Worm (Caenorhabditis elegans) whole organism, young adult: ENCODE data around the gene F35H10.2.
A peak's percentile ranks its signal among the peaks of the same experiment; 100 is the strongest.

Source experiments
- B0336.3 ChIP-seq: fragments of 200-800 bp; sonication (Bioruptor generic); IDR thresholded peaks from 2 replicates; pipeline ENCODE4 v1.3.6; 2022; ENCODE audit warnings: missing genetic modification characterization, missing compliant biosample characterization
- C06A6.2 ChIP-seq: fragments of 200-800 bp; sonication (Bioruptor generic); conservative IDR thresholded peaks from 2 replicates; pipeline ENCODE4 v1.3.6; 2022; ENCODE audit warnings: missing genetic modification characterization, missing compliant biosample characterization
- D2030.7 ChIP-seq: fragments of 200-800 bp; sonication (Bioruptor generic); IDR thresholded peaks from 2 replicates; pipeline ENCODE4 v1.3.6; 2022; ENCODE audit warnings: missing genetic modification reagents, missing genetic modification characterization, missing compliant biosample characterization
- F10E7.11 ChIP-seq: sonication (generic microtip); optimal IDR thresholded peaks from 2 replicates; lab custom pipeline; 2017; ENCODE audit warnings: mild to moderate bottlenecking, missing genetic modification characterization, moderate library complexity, missing compliant biosample characterization
- F33H1.4 ChIP-seq: fragments of 200-800 bp; sonication (Bioruptor generic); IDR thresholded peaks from 2 replicates; pipeline ENCODE4 v1.3.6; 2022; ENCODE audit warnings: missing genetic modification reagents, missing genetic modification characterization, missing compliant biosample characterization
- F37B4.10 ChIP-seq: fragments of 200-800 bp; sonication (Bioruptor generic); IDR thresholded peaks from 2 replicates; pipeline ENCODE4 v1.3.6; 2022; ENCODE audit warnings: missing genetic modification characterization, missing compliant biosample characterization
- F57A8.1 ChIP-seq: fragments of 200-800 bp; sonication (Bioruptor generic); optimal IDR thresholded peaks from 2 replicates; lab custom pipeline; 2018; ENCODE audit warnings: mild to moderate bottlenecking, missing genetic modification characterization, moderate library complexity, missing compliant biosample characterization
- T26A5.8 ChIP-seq: sonication (generic microtip); optimal IDR thresholded peaks from 2 replicates; lab custom pipeline; 2016; ENCODE audit warnings: missing genetic modification characterization, missing compliant biosample characterization
- Y53F4B.3 ChIP-seq: fragments of 200-800 bp; sonication (Bioruptor generic); IDR thresholded peaks from 2 replicates; pipeline ENCODE4 v1.3.6; 2022; ENCODE audit warnings: missing genetic modification reagents, missing genetic modification characterization, missing compliant biosample characterization
- Y53G8AR.9 ChIP-seq: fragments of 200-800 bp; sonication (Bioruptor generic); conservative IDR thresholded peaks from 2 replicates; pipeline ENCODE4 v1.3.6; 2022; ENCODE audit warnings: missing genetic modification reagents, missing genetic modification characterization, missing compliant biosample characterization
- Y79H2A.3 ChIP-seq: fragments of 200-800 bp; sonication (Bioruptor generic); conservative IDR thresholded peaks from 2 replicates; pipeline ENCODE4 v1.3.6; 2022; ENCODE audit warnings: missing genetic modification reagents, missing genetic modification characterization, missing compliant biosample characterization
- Y95B8A.8 ChIP-seq: fragments of 200-800 bp; sonication (Bioruptor generic); IDR thresholded peaks from 2 replicates; pipeline ENCODE4 v1.3.6; 2022; ENCODE audit warnings: missing genetic modification reagents, missing genetic modification characterization, missing compliant biosample characterization
- akir-1 ChIP-seq: fragments of 200-800 bp; sonication (Bioruptor generic); optimal IDR thresholded peaks from 2 replicates; lab custom pipeline; 2018; ENCODE audit warnings: mild to moderate bottlenecking, missing genetic modification characterization, moderate library complexity, missing compliant biosample characterization
- ama-1 ChIP-seq, 3 experiments: fragments of 150-350 bp in 1 of 3; sonication (generic microtip) in 2 of 3; optimal IDR thresholded peaks; 2 replicates each; lab custom pipeline; 2014 to 2018; ENCODE audit warnings: missing biosample characterization in 2 of 3, missing genetic modification characterization in 2 of 3, missing genetic modification reagents in 2 of 3
- atf-7 ChIP-seq: sonication (generic microtip); optimal IDR thresholded peaks from 2 replicates; lab custom pipeline; 2017; ENCODE audit warnings: mild to moderate bottlenecking, missing genetic modification characterization, missing compliant biosample characterization
- attf-3 ChIP-seq: fragments of 200-800 bp; sonication (Bioruptor generic); conservative IDR thresholded peaks from 2 replicates; pipeline ENCODE4 v1.3.6; 2022; ENCODE audit warnings: missing genetic modification reagents, missing genetic modification characterization, missing compliant biosample characterization
- attf-6 ChIP-seq: fragments of 200-800 bp; sonication (Bioruptor generic); IDR thresholded peaks from 2 replicates; pipeline ENCODE4 v1.3.6; 2022; ENCODE audit warnings: missing genetic modification reagents, missing genetic modification characterization, missing compliant biosample characterization
- bed-1 ChIP-seq: fragments of 200-800 bp; sonication (Bioruptor generic); IDR thresholded peaks from 2 replicates; pipeline ENCODE4 v1.3.6; 2022; ENCODE audit warnings: missing genetic modification reagents, missing genetic modification characterization, missing compliant biosample characterization
- ccch-3 ChIP-seq: fragments of 200-800 bp; sonication (Bioruptor generic); optimal IDR thresholded peaks from 2 replicates; lab custom pipeline; 2018; ENCODE audit warnings: mild to moderate bottlenecking, missing genetic modification characterization, missing compliant biosample characterization
- cebp-1 ChIP-seq, 2 experiments: fragments of 200-800 bp in 1 of 2; sonication (Bioruptor generic) in 1 of 2; sonication (generic microtip) in 1 of 2; IDR thresholded peaks in 1 of 2; optimal IDR thresholded peaks in 1 of 2; 2 replicates each; pipeline versions ENCODE4 v1.3.6 to Lab custom; 2017 to 2022; ENCODE audit warnings: missing compliant biosample characterization in 2 of 2, missing genetic modification characterization in 2 of 2, mild to moderate bottlenecking in 1 of 2, missing genetic modification reagents in 1 of 2, moderate library complexity in 1 of 2
- ceh-58 ChIP-seq: fragments of 200-800 bp; sonication (Bioruptor generic); IDR thresholded peaks from 2 replicates; pipeline ENCODE4 v1.3.6; 2022; ENCODE audit warnings: missing genetic modification characterization, missing compliant biosample characterization
- dpff-1 ChIP-seq: sonication (generic microtip); optimal IDR thresholded peaks from 2 replicates; lab custom pipeline; 2017; ENCODE audit warnings: mild to moderate bottlenecking, missing genetic modification characterization, missing compliant biosample characterization
- dpl-1 ChIP-seq: fragments of 150-350 bp; optimal IDR thresholded peaks from 2 replicates; lab custom pipeline; 2014; ENCODE audit warnings: missing biosample characterization, missing genetic modification reagents, missing genetic modification characterization
- ekl-4 ChIP-seq: fragments of 200-800 bp; sonication (Bioruptor generic); IDR thresholded peaks from 2 replicates; pipeline ENCODE4 v1.3.6; 2022; ENCODE audit warnings: missing genetic modification reagents, missing genetic modification characterization, missing compliant biosample characterization
- gei-17 ChIP-seq: fragments of 200-800 bp; sonication (Bioruptor generic); optimal IDR thresholded peaks from 2 replicates; lab custom pipeline; 2018; ENCODE audit warnings: mild to moderate bottlenecking, missing genetic modification characterization, missing compliant biosample characterization
- him-1 ChIP-seq: sonication (generic microtip); optimal IDR thresholded peaks from 2 replicates; lab custom pipeline; 2016; ENCODE audit warnings: missing genotype, missing genetic modification reagents, missing genetic modification characterization, missing compliant biosample characterization
- hlh-12 ChIP-seq: sonication (generic microtip); optimal IDR thresholded peaks from 2 replicates; lab custom pipeline; 2016; ENCODE audit warnings: missing genetic modification characterization, missing compliant biosample characterization
- hmg-20 ChIP-seq: fragments of 200-800 bp; sonication (Bioruptor generic); IDR thresholded peaks from 2 replicates; pipeline ENCODE4 v1.3.6; 2022; ENCODE audit warnings: missing genetic modification reagents, missing genetic modification characterization, missing compliant biosample characterization
- hrde-1 ChIP-seq: sonication (generic microtip); optimal IDR thresholded peaks from 2 replicates; lab custom pipeline; 2016; ENCODE audit warnings: missing genetic modification characterization, mild to moderate bottlenecking, missing compliant biosample characterization, moderate library complexity, missing genotype, missing genetic modification reagents, borderline replicate concordance
- let-526 ChIP-seq: fragments of 200-800 bp; sonication (Bioruptor generic); IDR thresholded peaks from 2 replicates; pipeline ENCODE4 v1.3.6; 2022; ENCODE audit warnings: missing genetic modification reagents, missing genetic modification characterization, missing compliant biosample characterization
- lin-40 ChIP-seq: sonication (generic microtip); optimal IDR thresholded peaks from 2 replicates; lab custom pipeline; 2016; ENCODE audit warnings: missing genetic modification characterization, mild to moderate bottlenecking, missing compliant biosample characterization, missing genotype, missing genetic modification reagents
- lir-1 ChIP-seq: fragments of 200-800 bp; sonication (Bioruptor generic); conservative IDR thresholded peaks from 2 replicates; pipeline ENCODE4 v1.3.6; 2022; ENCODE audit warnings: missing genetic modification reagents, missing genetic modification characterization, missing compliant biosample characterization
- nfya-1 ChIP-seq: sonication (generic microtip); optimal IDR thresholded peaks from 2 replicates; lab custom pipeline; 2017; ENCODE audit warnings: antibody characterized with exemption, missing compliant biosample characterization, missing genetic modification characterization, borderline replicate concordance; ENCODE audit not compliant: insufficient read depth
- pha-4 ChIP-seq: fragments of 150-350 bp; sonication (generic microtip); optimal IDR thresholded peaks from 2 replicates; lab custom pipeline; 2014; ENCODE audit warnings: missing biosample characterization, missing genetic modification reagents, missing genetic modification characterization
- rec-8 ChIP-seq, 2 experiments: sonication (generic microtip); optimal IDR thresholded peaks; 2 replicates each; lab custom pipeline; 2016; ENCODE audit warnings: mild to moderate bottlenecking in 2 of 2, missing genetic modification characterization in 2 of 2, missing genetic modification reagents in 2 of 2, missing genotype in 2 of 2, missing biosample characterization in 1 of 2, missing compliant biosample characterization in 1 of 2, moderate library complexity in 1 of 2
- snpc-1.1 ChIP-seq: sonication (generic microtip); optimal IDR thresholded peaks from 2 replicates; lab custom pipeline; 2017; ENCODE audit warnings: missing genetic modification characterization, mild to moderate bottlenecking, missing compliant biosample characterization, antibody characterized with exemption, moderate library complexity, missing genotype, missing genetic modification reagents; ENCODE audit not compliant: insufficient read depth
- unc-130 ChIP-seq: sonication (generic microtip); optimal IDR thresholded peaks from 2 replicates; lab custom pipeline; 2016; ENCODE audit warnings: missing genetic modification reagents, missing genetic modification characterization, missing compliant biosample characterization
- xnd-1 ChIP-seq: sonication (generic microtip); optimal IDR thresholded peaks from 2 replicates; lab custom pipeline; 2016; ENCODE audit warnings: missing genotype, missing genetic modification reagents, missing genetic modification characterization, missing compliant biosample characterization
- zim-3 ChIP-seq: sonication (generic microtip); optimal IDR thresholded peaks from 2 replicates; lab custom pipeline; 2017; ENCODE audit warnings: mild to moderate bottlenecking, missing genetic modification characterization, moderate library complexity, missing compliant biosample characterization
- ztf-25 ChIP-seq: fragments of 200-800 bp; sonication (Bioruptor generic); IDR thresholded peaks from 2 replicates; pipeline ENCODE4 v1.3.6; 2022; ENCODE audit warnings: missing genetic modification reagents, missing genetic modification characterization, missing compliant biosample characterization
- ztf-6 ChIP-seq: fragments of 200-800 bp; sonication (Bioruptor generic); IDR thresholded peaks from 2 replicates; pipeline ENCODE4 v1.3.6; 2022; ENCODE audit warnings: missing genetic modification reagents, missing genetic modification characterization, missing compliant biosample characterization

The F35H10.2 gene

DNA sequence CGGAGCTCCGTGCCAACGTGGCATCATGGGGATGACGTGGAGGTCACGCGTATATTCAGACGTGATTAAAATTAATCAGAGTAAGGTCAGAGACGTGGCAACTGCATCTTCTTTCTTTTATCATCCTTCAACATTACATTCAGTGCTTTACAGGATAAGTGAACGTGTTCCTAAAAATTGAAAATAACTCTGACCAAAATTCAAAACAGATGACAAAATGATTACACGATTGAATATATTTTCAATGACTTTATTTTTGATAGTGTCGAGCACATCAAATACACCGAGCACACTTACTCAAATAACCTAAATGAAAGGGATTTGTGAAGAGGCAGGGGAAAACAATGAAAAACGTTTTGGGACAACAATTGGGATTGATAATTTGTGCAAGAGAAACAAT is 42.7 kb upstream of the F35H10.2 start, which contains the start of gene K07H8.9 (continued):
- no peak for TF ChIP-seq Y95B8A.8 (GFP tag; lab: Robert Waterston, UW)
- TF ChIP-seq nfya-1 (tag; lab: Kevin White, UChicago), result no peak
- TF ChIP-seq hlh-12 (tag; lab: Kevin White, UChicago), result no peak
- peak; percentile 91 for TF ChIP-seq hrde-1
- 0 out of 2 replicates have a peak, but pooled peaks have one; percentile 16 for TF ChIP-seq attf-6 (GFP tag; lab: Robert Waterston, UW)
- no peak for TF ChIP-seq ceh-58 (GFP tag; lab: Robert Waterston, UW)
- TF ChIP-seq ekl-4 (GFP tag; lab: Robert Waterston, UW), result no peak
- no peak for TF ChIP-seq F10E7.11
- TF ChIP-seq hmg-20 (GFP tag; lab: Robert Waterston, UW), result no peak
- no peak for TF ChIP-seq atf-7 (tag; lab: Kevin White, UChicago)
- no peak for TF ChIP-seq bed-1
- TF ChIP-seq ama-1 (optimal IDR thresholded peaks at IDR 0.05; lab: Kevin White, UChicago), result no peak
- peak in 1 of 2 experiments; percentile 85 for TF ChIP-seq ama-1 (GFP tag; optimal IDR thresholded peaks at IDR 0.05; lab: Kevin White, UChicago)
- no peak for TF ChIP-seq let-526
- TF ChIP-seq snpc-1.1 (tag; lab: Kevin White, UChicago), result no peak
- TF ChIP-seq Y79H2A.3 (GFP tag; lab: Robert Waterston, UW), result 0 out of 2 replicates have a peak, but pooled peaks have one; percentile 8
- no peak for TF ChIP-seq attf-3 (GFP tag; lab: Robert Waterston, UW)
- peak; percentile 38 for TF ChIP-seq unc-130 (GFP tag; lab: Kevin White, UChicago)
- peak; percentile 33; the same call in 1 of the 2 replicates for TF ChIP-seq B0336.3
- no peak for TF ChIP-seq pha-4 (tag; lab: Kevin White, UChicago)
- TF ChIP-seq rec-8 (tag; optimal IDR thresholded peaks at IDR 0.05; lab: Kevin White, UChicago), result peak in 1 of 2 experiments; percentile 26
- no peak for TF ChIP-seq F33H1.4
- no peak for TF ChIP-seq dpl-1 (GFP tag; lab: Kevin White, UChicago)
- TF ChIP-seq ztf-6 (GFP tag; lab: Robert Waterston, UW), result no peak
- TF ChIP-seq lir-1 (GFP tag; lab: Robert Waterston, UW), result no peak
- TF ChIP-seq gei-17 (GFP tag; lab: Kevin White, UChicago), result no peak
- no peak for TF ChIP-seq F57A8.1 (GFP tag; lab: Kevin White, UChicago)
- TF ChIP-seq xnd-1 (tag; lab: Kevin White, UChicago), result peak; percentile 15
- TF ChIP-seq him-1 (tag; lab: Kevin White, UChicago), result peak; percentile 31
- no peak for TF ChIP-seq C06A6.2
- no peak for TF ChIP-seq lin-40 (tag; lab: Kevin White, UChicago)
- no peak for TF ChIP-seq cebp-1 (GFP tag; IDR thresholded peaks at IDR 0.05; lab: Robert Waterston, UW)
- no peak for TF ChIP-seq cebp-1 (tag; optimal IDR thresholded peaks at IDR 0.05; lab: Kevin White, UChicago)
- no peak for TF ChIP-seq F37B4.10 (GFP tag; lab: Robert Waterston, UW)
- no peak for TF ChIP-seq Y53F4B.3
- TF ChIP-seq ccch-3 (GFP tag; lab: Kevin White, UChicago), result no peak
- no peak for TF ChIP-seq zim-3
- no peak for TF ChIP-seq T26A5.8 (tag; lab: Kevin White, UChicago)
- no peak for TF ChIP-seq akir-1 (GFP tag; lab: Kevin White, UChicago)
- no peak for TF ChIP-seq ztf-25 (GFP tag; lab: Robert Waterston, UW)
- no peak for TF ChIP-seq dpff-1
- no peak for TF ChIP-seq Y53G8AR.9
- TF ChIP-seq D2030.7 (GFP tag; lab: Robert Waterston, UW), result no peak
